Worm (Caenorhabditis elegans) whole organism, midembryonic: Measurements from ENCODE around the gene set-15.

Experiments
- cog-1 ChIP-seq: sonication (generic microtip); optimal IDR thresholded peaks from 2 replicates; lab custom pipeline; 2016; ENCODE audit warnings: missing genetic modification characterization, missing compliant biosample characterization
- flt-1 ChIP-seq: fragments of 200-800 bp; sonication (Bioruptor generic); IDR thresholded peaks from 2 replicates; pipeline ENCODE4 v1.3.6; 2022; ENCODE audit warnings: missing genetic modification characterization, missing compliant biosample characterization
- ztf-23 ChIP-seq: fragments of 200-800 bp; sonication (Bioruptor generic); IDR thresholded peaks from 2 replicates; pipeline ENCODE4 v1.3.6; 2022; ENCODE audit warnings: missing genetic modification reagents, missing genetic modification characterization, missing compliant biosample characterization

ce11 chrIV:4789445-4789844 is 9.4 kb upstream of the set-15 start, which contains the start of gene R11E3.1:
- no peak for TF ChIP-seq ztf-23 (GFP tag; lab: Robert Waterston, UW)
- TF ChIP-seq flt-1 (GFP tag; lab: Robert Waterston, UW) = no peak
- TF ChIP-seq cog-1 (tag; lab: Kevin White, UChicago) = no peak
